Fruit fly (Drosophila melanogaster): ENCODE data around the gene Gga.

The Gga gene

DNA sequence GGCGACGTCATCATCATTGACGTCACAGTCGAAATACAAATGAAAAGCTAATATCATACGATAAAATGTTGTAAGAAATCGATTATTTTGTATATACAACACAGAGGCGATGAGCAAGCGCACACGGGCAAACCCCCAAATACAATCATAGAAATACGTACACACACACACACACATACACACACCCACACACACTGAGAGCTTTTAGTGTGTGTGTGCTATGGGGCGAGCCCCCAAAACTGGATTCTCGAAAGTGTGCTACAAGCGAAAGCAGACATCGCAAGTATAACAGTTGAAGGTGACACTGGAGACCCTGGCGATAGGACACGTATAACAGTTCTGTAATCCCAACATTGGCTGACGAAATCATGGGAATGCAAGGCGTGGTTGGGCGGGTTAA lies 19.0 kb upstream of the Gga start:
- TF ChIP-seq Hr83 (GFP tag; optimal IDR thresholded peaks at IDR 0.05; ENCODE audit: poor library complexity, severe bottlenecking) (peak; percentile 1), foxo (GFP tag; optimal IDR thresholded peaks at IDR 0.05) (peak in 1 of 2 experiments; percentile 9), woc (GFP tag; optimal IDR thresholded peaks at IDR 0.05) (peak; percentile 28), psq (GFP tag; optimal IDR thresholded peaks at IDR 0.05) (peak; percentile 3), Rel (GFP tag; optimal IDR thresholded peaks at IDR 0.05) (no peak), Rel (tag; optimal IDR thresholded peaks at IDR 0.05) (peak; percentile 27), CG32264 (GFP tag; optimal IDR thresholded peaks at IDR 0.05) (no peak)

DNA sequence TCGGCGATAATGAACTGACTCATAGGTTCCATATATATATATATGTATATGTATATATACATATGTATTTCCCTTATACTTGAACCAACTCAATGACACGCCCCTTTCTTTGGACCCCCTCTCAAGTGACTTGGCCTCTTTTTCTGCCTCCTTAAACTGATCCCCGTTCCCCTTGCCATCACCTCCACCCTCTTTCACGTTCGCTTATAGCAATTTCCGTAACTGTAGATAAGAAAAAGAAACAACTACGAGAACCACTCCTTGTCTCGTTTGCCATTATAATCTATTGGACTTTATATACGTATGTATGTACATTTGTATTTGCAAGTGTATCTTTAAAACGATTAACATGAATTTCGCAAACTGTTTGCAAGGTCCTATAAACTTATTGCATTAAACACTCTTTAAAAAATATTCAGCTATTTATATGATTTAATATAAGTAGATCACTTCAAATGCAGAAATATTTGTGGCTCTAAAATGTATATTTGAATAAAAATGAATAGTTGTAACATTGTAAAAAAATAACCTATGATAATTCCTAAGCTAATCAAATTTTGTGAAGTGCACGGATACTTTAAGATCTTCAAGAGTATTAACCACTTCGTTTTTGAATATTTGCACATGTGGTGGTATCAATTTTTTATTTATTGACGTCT lies 18.0 kb upstream of the Gga start:
- TF ChIP-seq rgr (GFP tag; optimal IDR thresholded peaks at IDR 0.05): peak; percentile 57
- TF ChIP-seq OdsH (GFP tag; optimal IDR thresholded peaks at IDR 0.05): peak; percentile 70
- peak; percentile 36 for TF ChIP-seq woc (GFP tag; optimal IDR thresholded peaks at IDR 0.05)
- TF ChIP-seq fru (GFP tag; optimal IDR thresholded peaks at IDR 0.05): peak; percentile 64
- TF ChIP-seq CG9705 (GFP tag; optimal IDR thresholded peaks at IDR 0.05): peak; percentile 1
- TF ChIP-seq tai (GFP tag; optimal IDR thresholded peaks at IDR 0.05): no peak
- no peak for TF ChIP-seq Dif (GFP tag; optimal IDR thresholded peaks at IDR 0.05; ENCODE audit: partially characterized antibody)
- no peak for TF ChIP-seq sv (GFP tag; optimal IDR thresholded peaks at IDR 0.05)
- peak; percentile 22 for TF ChIP-seq Hnf4 (GFP tag; optimal IDR thresholded peaks at IDR 0.05)
- TF ChIP-seq br (GFP tag; optimal IDR thresholded peaks at IDR 0.05): peak; percentile 36
- TF ChIP-seq ey (GFP tag; optimal IDR thresholded peaks at IDR 0.05): peak; percentile 55
- TF ChIP-seq dmrt93B (GFP tag; optimal IDR thresholded peaks at IDR 0.05): peak; percentile 41
- TF ChIP-seq Dfd (GFP tag; optimal IDR thresholded peaks at IDR 0.05): peak; percentile 14
- peak; percentile 68 for TF ChIP-seq h (GFP tag; optimal IDR thresholded peaks at IDR 0.05)
- peak in 1 of 2 experiments; percentile 73 for TF ChIP-seq foxo (GFP tag; optimal IDR thresholded peaks at IDR 0.05)
- peak; percentile 70 for TF ChIP-seq HLH106 (tag; optimal IDR thresholded peaks at IDR 0.05)
- TF ChIP-seq Sp1 (GFP tag; optimal IDR thresholded peaks at IDR 0.05): peak; percentile 76
- TF ChIP-seq lola (GFP tag; optimal IDR thresholded peaks at IDR 0.05): no peak
- TF ChIP-seq Jra (GFP tag; optimal IDR thresholded peaks at IDR 0.05): peak; percentile 20
- TF ChIP-seq brk (GFP tag; optimal IDR thresholded peaks at IDR 0.05): peak; percentile 40
- no peak for TF ChIP-seq GATAd (GFP tag; optimal IDR thresholded peaks at IDR 0.05)
- no peak for TF ChIP-seq Vsx2 (GFP tag; optimal IDR thresholded peaks at IDR 0.05; ENCODE audit: partially characterized antibody)
- TF ChIP-seq psq (GFP tag; optimal IDR thresholded peaks at IDR 0.05): peak; percentile 45
- TF ChIP-seq Rel (GFP tag; optimal IDR thresholded peaks at IDR 0.05): no peak
- peak; percentile 25 for TF ChIP-seq Rel (tag; optimal IDR thresholded peaks at IDR 0.05)

DNA sequence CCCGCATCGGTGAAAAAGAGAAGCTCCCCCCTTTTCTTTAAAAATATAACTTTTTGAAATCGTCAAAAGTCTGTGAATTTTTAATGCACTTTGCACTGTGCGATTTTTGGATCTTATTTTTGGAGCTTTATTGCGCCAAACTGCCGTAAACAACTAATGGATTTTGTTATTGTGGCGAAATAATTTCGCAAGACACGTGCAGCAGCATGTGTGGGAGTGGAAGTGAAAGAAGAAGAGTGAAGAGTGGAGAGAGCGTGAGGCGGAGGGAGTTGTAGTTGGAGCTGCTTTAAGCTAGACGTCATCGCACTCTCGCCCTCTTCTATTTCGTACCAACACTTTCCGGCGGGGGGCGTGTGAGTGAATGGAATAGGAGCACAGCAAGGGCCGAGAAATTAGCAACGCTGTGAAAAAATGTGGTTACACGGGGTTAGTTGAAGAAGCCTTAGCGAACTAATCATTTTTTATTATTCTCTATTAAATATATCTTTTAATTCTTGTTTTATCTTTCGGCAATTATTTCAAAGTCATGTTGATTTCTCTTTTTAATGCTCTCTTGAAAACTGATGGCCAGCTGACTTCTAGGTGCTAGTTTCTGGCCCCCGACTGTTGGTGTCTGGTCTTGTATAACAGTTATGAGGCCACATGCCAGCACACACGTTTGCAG lies 17.3 kb upstream of the Gga start:
- TF ChIP-seq rgr (GFP tag; optimal IDR thresholded peaks at IDR 0.05) (peak; percentile 75), CrebA (GFP tag; optimal IDR thresholded peaks at IDR 0.05; ENCODE audit: borderline replicate concordance) (peak; percentile 28), HLH106 (tag; optimal IDR thresholded peaks at IDR 0.05) (peak; percentile 79), CG9705 (GFP tag; optimal IDR thresholded peaks at IDR 0.05) (peak; percentile 16), Hnf4 (GFP tag; optimal IDR thresholded peaks at IDR 0.05) (no peak), h (GFP tag; optimal IDR thresholded peaks at IDR 0.05) (peak; percentile 65), Dif (GFP tag; optimal IDR thresholded peaks at IDR 0.05; ENCODE audit: partially characterized antibody) (no peak), woc (GFP tag; optimal IDR thresholded peaks at IDR 0.05) (no peak), Rel (GFP tag; optimal IDR thresholded peaks at IDR 0.05) (peak; percentile 49), Rel (tag; optimal IDR thresholded peaks at IDR 0.05) (no peak), ey (GFP tag; optimal IDR thresholded peaks at IDR 0.05) (peak; percentile 69), fru (GFP tag; optimal IDR thresholded peaks at IDR 0.05) (peak; percentile 81), CG32264 (GFP tag; optimal IDR thresholded peaks at IDR 0.05) (peak; percentile 17), Myc (optimal IDR thresholded peaks at IDR 0.05) (no peak), br (GFP tag; optimal IDR thresholded peaks at IDR 0.05) (peak; percentile 46), Jra (GFP tag; optimal IDR thresholded peaks at IDR 0.05) (no peak), Sp1 (GFP tag; optimal IDR thresholded peaks at IDR 0.05) (peak; percentile 74), lola (GFP tag; optimal IDR thresholded peaks at IDR 0.05) (no peak), foxo (GFP tag; optimal IDR thresholded peaks at IDR 0.05) (peak in 1 of 2 experiments; percentile 86), tai (GFP tag; optimal IDR thresholded peaks at IDR 0.05) (no peak), OdsH (GFP tag; optimal IDR thresholded peaks at IDR 0.05) (peak; percentile 79), sage (GFP tag; optimal IDR thresholded peaks at IDR 0.05) (peak; percentile 58), pan (optimal IDR thresholded peaks at IDR 0.05) (no peak), dmrt93B (GFP tag; optimal IDR thresholded peaks at IDR 0.05) (peak; percentile 62), sv (GFP tag; optimal IDR thresholded peaks at IDR 0.05) (peak; percentile 89), psq (GFP tag; optimal IDR thresholded peaks at IDR 0.05) (peak; percentile 37), Hr78 (GFP tag; optimal IDR thresholded peaks at IDR 0.05) (no peak)

All from whole organism, wandering third instar larva.